Fruit fly (Drosophila melanogaster) whole organism, wandering third instar larva: Measurements from ENCODE around the gene CG33642.
A peak's percentile ranks its signal among the peaks of the same experiment; 100 is the strongest.

Experiments used
- Abd-B ChIP-seq: fragments of >200 bp; optimal IDR thresholded peaks from 2 replicates; lab custom pipeline; 2017; ENCODE audit warnings: missing biosample characterization, missing genetic modification characterization
- N ChIP-seq: fragments of >200 bp; optimal IDR thresholded peaks from 2 replicates; lab custom pipeline; 2018; ENCODE audit warnings: missing biosample characterization, missing external identifiers, missing genetic modification characterization
- Sp1 ChIP-seq: fragments of 200-800 bp; sonication (Bioruptor generic); optimal IDR thresholded peaks from 3 replicates; lab custom pipeline; 2019; ENCODE audit warnings: missing biosample characterization, mild to moderate bottlenecking, missing genetic modification characterization, moderate library complexity
- h ChIP-seq: fragments of 200-800 bp; sonication (Bioruptor generic); optimal IDR thresholded peaks from 3 replicates; lab custom pipeline; 2016; ENCODE audit warnings: missing biosample characterization, mild to moderate bottlenecking, missing genetic modification characterization
- psq ChIP-seq: fragments of 200-800 bp; sonication (Bioruptor generic); optimal IDR thresholded peaks from 3 replicates; lab custom pipeline; 2017; ENCODE audit warnings: missing biosample characterization, mild to moderate bottlenecking, missing genetic modification characterization, moderate library complexity

- TF ChIP-seq Sp1 (GFP tag; lab: Kevin White, UChicago) (peak; percentile 91), N (GFP tag; lab: Kevin White, UChicago) (no peak), h (GFP tag; lab: Kevin White, UChicago) (peak; percentile 88), psq (GFP tag; lab: Kevin White, UChicago) (peak; percentile 91), Abd-B (GFP tag; lab: Kevin White, UChicago) (no peak)
Observed at dm6 chr2L:13514262-13514937, 15.4 kb upstream of the CG33642 start.
